Worm (Caenorhabditis elegans) whole organism, midembryonic: Measurements from ENCODE around the gene tag-329.

Experiments used
- T22C8.4 ChIP-seq: fragments of 200-800 bp; sonication (Bioruptor generic); IDR thresholded peaks from 2 replicates; pipeline ENCODE4 v1.3.6; 2022; ENCODE audit warnings: missing genetic modification characterization, missing compliant biosample characterization
- cog-1 ChIP-seq: sonication (generic microtip); optimal IDR thresholded peaks from 2 replicates; lab custom pipeline; 2016; ENCODE audit warnings: missing genetic modification characterization, missing compliant biosample characterization
- flt-1 ChIP-seq: fragments of 200-800 bp; sonication (Bioruptor generic); IDR thresholded peaks from 2 replicates; pipeline ENCODE4 v1.3.6; 2022; ENCODE audit warnings: missing genetic modification characterization, missing compliant biosample characterization
- klf-2 ChIP-seq: fragments of 200-800 bp; sonication (Bioruptor generic); conservative IDR thresholded peaks from 2 replicates; pipeline ENCODE4 v1.3.6; 2022; ENCODE audit warnings: missing genetic modification reagents, missing genetic modification characterization, missing compliant biosample characterization
- med-1 ChIP-seq: sonication (generic microtip); optimal IDR thresholded peaks from 2 replicates; lab custom pipeline; 2017; ENCODE audit warnings: missing genetic modification characterization, mild to moderate bottlenecking, missing compliant biosample characterization, antibody characterized with exemption, missing genetic modification reagents; ENCODE audit not compliant: insufficient read depth
- ref-1 ChIP-seq: fragments of 200-800 bp; sonication (Bioruptor generic); conservative IDR thresholded peaks from 2 replicates; pipeline ENCODE4 v1.3.6; 2022; ENCODE audit warnings: missing genetic modification reagents, missing genetic modification characterization, missing compliant biosample characterization
- tab-1 ChIP-seq: fragments of 200-800 bp; sonication (Bioruptor generic); IDR thresholded peaks from 2 replicates; pipeline ENCODE4 v1.3.6; 2022; ENCODE audit warnings: missing genetic modification characterization, missing compliant biosample characterization
- ztf-23 ChIP-seq: fragments of 200-800 bp; sonication (Bioruptor generic); IDR thresholded peaks from 2 replicates; pipeline ENCODE4 v1.3.6; 2022; ENCODE audit warnings: missing genetic modification reagents, missing genetic modification characterization, missing compliant biosample characterization
- ztf-29 ChIP-seq: fragments of 200-800 bp; sonication (Bioruptor generic); IDR thresholded peaks from 2 replicates; pipeline ENCODE4 v1.3.6; 2022; ENCODE audit warnings: missing genetic modification reagents, missing genetic modification characterization, missing compliant biosample characterization

tag-329 gene

DNA sequence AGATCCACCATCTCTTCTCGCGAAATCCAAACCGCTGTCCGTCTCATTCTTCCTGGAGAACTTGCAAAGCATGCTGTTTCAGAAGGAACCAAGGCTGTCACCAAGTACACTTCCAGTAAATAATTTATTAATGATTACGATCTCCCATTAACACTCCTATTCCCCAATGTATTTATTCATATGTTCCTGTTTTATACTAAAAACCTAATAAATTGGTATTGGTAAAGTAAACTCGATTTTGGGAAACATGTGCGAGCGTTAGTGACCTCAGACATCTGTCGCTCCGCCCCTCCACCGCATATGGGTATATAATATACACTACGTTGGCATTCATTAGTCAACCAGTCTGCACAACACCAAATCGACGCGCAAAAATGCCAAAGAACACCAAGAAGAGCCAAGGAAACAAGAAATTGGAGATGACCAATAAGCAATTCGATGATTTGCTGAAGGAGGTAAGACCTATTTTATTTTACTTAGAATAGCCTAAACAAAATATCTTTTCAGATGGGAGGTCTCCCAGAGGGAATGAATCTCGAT is 11.4 kb downstream of the tag-329 start, which contains the start of gene C50F4.6:
TSS of gene C50F4.6 (plus strand) at position 51 of the 540 bp plus-strand sequence.
- TF ChIP-seq ref-1 (GFP tag; lab: Robert Waterston, UW) = no peak
- no peak for TF ChIP-seq T22C8.4
- no peak for TF ChIP-seq ztf-29 (GFP tag; lab: Robert Waterston, UW)
- no peak for TF ChIP-seq klf-2 (GFP tag; lab: Robert Waterston, UW)
- no peak for TF ChIP-seq cog-1 (tag; lab: Kevin White, UChicago)

- TF ChIP-seq med-1 (GFP tag; lab: Kevin White, UChicago) (no peak), ref-1 (GFP tag; lab: Robert Waterston, UW) (no peak), klf-2 (GFP tag; lab: Robert Waterston, UW) (no peak), ztf-23 (GFP tag; lab: Robert Waterston, UW) (peak; percentile 83), tab-1 (GFP tag; lab: Robert Waterston, UW) (peak; percentile 50; the same call in 1 of the 2 replicates), T22C8.4 (no peak), cog-1 (tag; lab: Kevin White, UChicago) (peak; percentile 93), ztf-29 (GFP tag; lab: Robert Waterston, UW) (no peak; the same call in 1 of the 2 replicates), flt-1 (GFP tag; lab: Robert Waterston, UW) (peak; percentile 81)
These were observed 12.1 kb downstream of the tag-329 start, which contains the start of gene his-37 for ce11 chrV:9546860-9547269. Gene his-37 (plus strand): TSS chrV:9547105.

DNA sequence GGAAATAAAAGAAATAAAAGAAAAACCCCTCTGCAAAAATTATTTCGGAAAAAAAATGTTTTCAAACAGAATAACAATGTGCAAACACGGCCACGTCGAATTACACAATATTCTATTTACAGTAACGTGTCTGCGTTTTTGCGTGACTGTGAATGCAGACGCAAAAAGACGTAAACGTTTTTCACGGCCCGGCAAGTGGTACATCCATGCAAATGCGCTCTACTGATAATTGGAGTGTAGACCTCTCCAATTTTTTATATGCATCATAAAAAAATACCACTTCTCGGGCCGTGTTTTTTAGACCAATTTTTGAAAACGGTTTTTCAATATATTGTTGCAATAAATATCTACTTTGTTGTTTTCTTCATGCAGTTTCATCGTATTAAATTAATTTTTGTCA is 14.7 kb downstream of the tag-329 start, which contains the start of gene nstp-10:
TSS of gene nstp-10 (minus strand) at position 378 of the 400 bp plus-strand sequence.
- TF ChIP-seq cog-1 (tag; lab: Kevin White, UChicago) (peak; percentile 23), ztf-29 (GFP tag; lab: Robert Waterston, UW) (no peak)

- TF ChIP-seq ztf-29 (GFP tag; lab: Robert Waterston, UW) (no peak), T22C8.4 (no peak), flt-1 (GFP tag; lab: Robert Waterston, UW) (no peak), ref-1 (GFP tag; lab: Robert Waterston, UW) (no peak), tab-1 (GFP tag; lab: Robert Waterston, UW) (no peak), klf-2 (GFP tag; lab: Robert Waterston, UW) (no peak), ztf-23 (GFP tag; lab: Robert Waterston, UW) (no peak), cog-1 (tag; lab: Kevin White, UChicago) (no peak), med-1 (GFP tag; lab: Kevin White, UChicago) (no peak)
These were observed 15.6 kb downstream of the tag-329 start, which contains the start of gene ehbp-1 for ce11 chrV:9550313-9550712. Gene ehbp-1 (plus strand): TSS chrV:9550644.

DNA sequence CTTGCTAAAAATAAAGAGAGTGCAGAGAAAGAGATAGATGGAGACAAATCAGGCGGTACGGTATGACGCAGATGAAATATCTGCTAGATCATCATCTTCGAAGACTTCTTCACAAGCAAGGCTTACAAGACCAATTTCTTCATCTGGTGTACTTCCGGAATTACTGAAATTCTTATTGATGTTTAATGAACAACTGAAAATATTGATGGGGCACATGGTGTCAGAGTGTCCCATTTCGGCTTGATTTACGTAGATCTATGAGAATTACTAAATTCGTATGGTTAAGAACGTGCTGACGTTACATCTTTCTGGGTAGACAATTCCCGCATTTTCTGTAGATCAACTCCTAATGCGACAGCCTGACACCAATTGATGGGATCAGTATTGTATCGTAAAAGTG is 21.9 kb downstream of the tag-329 start:
- TF ChIP-seq flt-1 (GFP tag; lab: Robert Waterston, UW) (no peak), ztf-29 (GFP tag; lab: Robert Waterston, UW) (no peak), tab-1 (GFP tag; lab: Robert Waterston, UW) (no peak), ref-1 (GFP tag; lab: Robert Waterston, UW) (no peak), T22C8.4 (no peak), ztf-23 (GFP tag; lab: Robert Waterston, UW) (no peak), med-1 (GFP tag; lab: Kevin White, UChicago) (no peak), cog-1 (tag; lab: Kevin White, UChicago) (no peak), klf-2 (GFP tag; lab: Robert Waterston, UW) (no peak)

- TF ChIP-seq ref-1 (GFP tag; lab: Robert Waterston, UW) (no peak), ztf-23 (GFP tag; lab: Robert Waterston, UW) (peak; percentile 34; the same call in 1 of the 2 replicates), cog-1 (tag; lab: Kevin White, UChicago) (no peak), flt-1 (GFP tag; lab: Robert Waterston, UW) (no peak), ztf-29 (GFP tag; lab: Robert Waterston, UW) (no peak), tab-1 (GFP tag; lab: Robert Waterston, UW) (no peak), med-1 (GFP tag; lab: Kevin White, UChicago) (no peak)
These were observed 27.0 kb downstream of the tag-329 start, which contains the start of gene rgef-1 for ce11 chrV:9561624-9562179. Gene rgef-1 (minus strand): TSS chrV:9561674.

ce11 chrV:9563585-9563984 is 28.9 kb downstream of the tag-329 start:
- TF ChIP-seq ztf-29 (GFP tag; lab: Robert Waterston, UW) = no peak
- no peak for TF ChIP-seq med-1 (GFP tag; lab: Kevin White, UChicago)
- no peak for TF ChIP-seq cog-1 (tag; lab: Kevin White, UChicago)
- no peak for TF ChIP-seq T22C8.4
- no peak for TF ChIP-seq klf-2 (GFP tag; lab: Robert Waterston, UW)
- no peak for TF ChIP-seq flt-1 (GFP tag; lab: Robert Waterston, UW)
- no peak for TF ChIP-seq ztf-23 (GFP tag; lab: Robert Waterston, UW)
- TF ChIP-seq tab-1 (GFP tag; lab: Robert Waterston, UW) = no peak

ce11 chrV:9568707-9569106 is 34.0 kb downstream of the tag-329 start, which contains the start of gene F25B3.4:
Gene F25B3.4 (minus strand): TSS chrV:9568807.
- TF ChIP-seq klf-2 (GFP tag; lab: Robert Waterston, UW) (no peak), T22C8.4 (no peak), ztf-23 (GFP tag; lab: Robert Waterston, UW) (no peak), cog-1 (tag; lab: Kevin White, UChicago) (no peak), med-1 (GFP tag; lab: Kevin White, UChicago) (no peak), tab-1 (GFP tag; lab: Robert Waterston, UW) (no peak), flt-1 (GFP tag; lab: Robert Waterston, UW) (no peak), ref-1 (GFP tag; lab: Robert Waterston, UW) (no peak)

ce11 chrV:9570197-9570596 is 35.5 kb downstream of the tag-329 start, which contains the start of gene F25B3.5:
Gene F25B3.5 (minus strand): TSS chrV:9570297.
- TF ChIP-seq tab-1 (GFP tag; lab: Robert Waterston, UW) (no peak), ztf-29 (GFP tag; lab: Robert Waterston, UW) (no peak), cog-1 (tag; lab: Kevin White, UChicago) (no peak), flt-1 (GFP tag; lab: Robert Waterston, UW) (no peak), klf-2 (GFP tag; lab: Robert Waterston, UW) (no peak), T22C8.4 (no peak), med-1 (GFP tag; lab: Kevin White, UChicago) (no peak), ztf-23 (GFP tag; lab: Robert Waterston, UW) (no peak), ref-1 (GFP tag; lab: Robert Waterston, UW) (no peak)
